Worm (Caenorhabditis elegans): Measurements from ENCODE around the gene srsx-34.

The srsx-34 gene

DNA sequence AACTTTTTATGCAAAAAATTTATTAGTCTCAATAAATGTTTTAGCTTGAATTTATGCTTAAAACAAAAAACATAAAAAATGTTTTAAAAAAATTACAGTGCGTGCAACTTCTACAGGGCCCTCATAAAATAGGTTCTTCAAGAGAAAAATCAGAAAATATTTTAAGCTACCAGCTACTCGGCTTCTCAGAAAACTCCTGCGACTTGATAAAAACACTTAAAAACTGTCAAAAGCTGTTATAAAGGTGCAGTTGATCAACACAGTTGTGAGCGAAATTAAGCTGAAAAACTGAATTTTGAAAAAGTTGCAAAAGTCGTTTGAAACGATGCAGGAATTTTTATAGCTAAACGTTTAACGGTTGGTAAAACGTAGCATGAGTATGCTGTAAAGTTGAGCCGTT, 53.0 kb downstream of the srsx-34 start:
- peak; percentile 47 for TF ChIP-seq C34F6.9 (tag; optimal IDR thresholded peaks at IDR 0.05)
- TF ChIP-seq Y55F3AM.14 (GFP tag; optimal IDR thresholded peaks at IDR 0.05) = no peak
- TF ChIP-seq dmd-4 (tag; optimal IDR thresholded peaks at IDR 0.05) = no peak
- no peak for TF ChIP-seq ztf-11 (tag; optimal IDR thresholded peaks at IDR 0.05)
- TF ChIP-seq ama-1 (optimal IDR thresholded peaks at IDR 0.05) = peak; percentile 96
